Worm (Caenorhabditis elegans) whole organism, late embryonic: ENCODE results near the gene C14C11.2.

Experiments
- C08G9.2 ChIP-seq: sonication (generic microtip); optimal IDR thresholded peaks from 2 replicates; lab custom pipeline; 2016; ENCODE audit warnings: mild to moderate bottlenecking, missing genetic modification characterization, moderate library complexity, missing compliant biosample characterization
- C38D4.7 ChIP-seq: fragments of 200-800 bp; sonication (Bioruptor generic); optimal IDR thresholded peaks from 2 replicates; lab custom pipeline; 2018; ENCODE audit warnings: mild to moderate bottlenecking, missing genetic modification characterization, moderate library complexity, missing compliant biosample characterization
- F13H6.1 ChIP-seq: sonication (generic microtip); optimal IDR thresholded peaks from 2 replicates; lab custom pipeline; 2016; ENCODE audit warnings: missing genetic modification characterization, missing compliant biosample characterization
- K02D7.2 ChIP-seq: sonication (generic microtip); optimal IDR thresholded peaks from 2 replicates; lab custom pipeline; 2017; ENCODE audit warnings: mild to moderate bottlenecking, missing genetic modification characterization, missing compliant biosample characterization
- T23F11.4 ChIP-seq: fragments of 200-800 bp; sonication (Bioruptor generic); optimal IDR thresholded peaks from 2 replicates; lab custom pipeline; 2018; ENCODE audit warnings: mild to moderate bottlenecking, missing genetic modification characterization, missing compliant biosample characterization
- Y22D7AL.16 ChIP-seq: sonication (generic microtip); optimal IDR thresholded peaks from 2 replicates; lab custom pipeline; 2016; ENCODE audit warnings: missing genetic modification characterization, missing compliant biosample characterization
- ahr-1 ChIP-seq: sonication (generic microtip); optimal IDR thresholded peaks from 2 replicates; lab custom pipeline; 2016; ENCODE audit warnings: missing genetic modification characterization, missing compliant biosample characterization
- ama-1 ChIP-seq: fragments of 150-350 bp; optimal IDR thresholded peaks from 2 replicates; lab custom pipeline; 2014
- ceh-14 ChIP-seq: sonication (generic microtip); optimal IDR thresholded peaks from 2 replicates; lab custom pipeline; 2016; ENCODE audit warnings: missing genotype, missing genetic modification characterization, missing compliant biosample characterization
- ceh-18 ChIP-seq: sonication (generic microtip); optimal IDR thresholded peaks from 2 replicates; lab custom pipeline; 2016; ENCODE audit warnings: missing genetic modification characterization, missing compliant biosample characterization
- ceh-24 ChIP-seq: sonication (generic microtip); optimal IDR thresholded peaks from 2 replicates; lab custom pipeline; 2016; ENCODE audit warnings: mild to moderate bottlenecking, missing genetic modification characterization, missing compliant biosample characterization
- ceh-30 ChIP-seq: fragments of 150-350 bp; optimal IDR thresholded peaks from 2 replicates; lab custom pipeline; 2014; ENCODE audit warnings: missing biosample characterization, missing genetic modification characterization
- ceh-6 ChIP-seq: fragments of 200-800 bp; sonication (Bioruptor generic); optimal IDR thresholded peaks from 2 replicates; lab custom pipeline; 2018; ENCODE audit warnings: mild to moderate bottlenecking, missing genetic modification characterization, missing compliant biosample characterization
- dmd-4 ChIP-seq: sonication (generic microtip); optimal IDR thresholded peaks from 2 replicates; lab custom pipeline; 2016; ENCODE audit warnings: borderline replicate concordance, missing genetic modification characterization, missing compliant biosample characterization
- dve-1 ChIP-seq: sonication (generic microtip); optimal IDR thresholded peaks from 2 replicates; lab custom pipeline; 2017; ENCODE audit warnings: antibody characterized with exemption, mild to moderate bottlenecking, missing genetic modification characterization, missing compliant biosample characterization
- elt-2 ChIP-seq: sonication (generic microtip); optimal IDR thresholded peaks from 2 replicates; lab custom pipeline; 2016; ENCODE audit warnings: missing genetic modification reagents, missing genetic modification characterization, missing compliant biosample characterization
- elt-4 ChIP-seq: sonication (generic microtip); optimal IDR thresholded peaks from 2 replicates; lab custom pipeline; 2016; ENCODE audit warnings: missing genetic modification characterization, missing compliant biosample characterization
- eyg-1 ChIP-seq: sonication (generic microtip); optimal IDR thresholded peaks from 2 replicates; lab custom pipeline; 2016; ENCODE audit warnings: missing genotype, missing genetic modification characterization, missing compliant biosample characterization
- gmeb-2 ChIP-seq: sonication (generic microtip); optimal IDR thresholded peaks from 2 replicates; lab custom pipeline; 2016; ENCODE audit warnings: missing genetic modification characterization, inconsistent platforms, missing compliant biosample characterization
- hlh-15 ChIP-seq: sonication (generic microtip); optimal IDR thresholded peaks from 2 replicates; lab custom pipeline; 2016; ENCODE audit warnings: missing genetic modification characterization, missing compliant biosample characterization
- hlh-30 ChIP-seq: sonication (generic microtip); optimal IDR thresholded peaks from 2 replicates; lab custom pipeline; 2017; ENCODE audit warnings: antibody characterized with exemption, missing genetic modification characterization, missing compliant biosample characterization; ENCODE audit not compliant: insufficient read depth
- hlh-8 ChIP-seq: sonication (generic microtip); optimal IDR thresholded peaks from 2 replicates; lab custom pipeline; 2016; ENCODE audit warnings: missing genotype, missing genetic modification characterization, missing compliant biosample characterization
- lin-11 ChIP-seq: fragments of 200-800 bp; sonication (Bioruptor generic); optimal IDR thresholded peaks from 2 replicates; lab custom pipeline; 2018; ENCODE audit warnings: mild to moderate bottlenecking, missing genetic modification characterization, missing compliant biosample characterization
- nfya-1 ChIP-seq: sonication (generic microtip); optimal IDR thresholded peaks from 2 replicates; lab custom pipeline; 2017; ENCODE audit warnings: missing genetic modification characterization, mild to moderate bottlenecking, missing compliant biosample characterization, antibody characterized with exemption, moderate library complexity
- nhr-11 ChIP-seq: fragments of 150-350 bp; optimal IDR thresholded peaks from 2 replicates; lab custom pipeline; 2014; ENCODE audit warnings: missing biosample characterization, missing genetic modification characterization
- nhr-232 ChIP-seq: sonication (generic microtip); optimal IDR thresholded peaks from 2 replicates; lab custom pipeline; 2016; ENCODE audit warnings: missing genetic modification characterization, missing compliant biosample characterization
- npax-4 ChIP-seq: sonication (generic microtip); optimal IDR thresholded peaks from 2 replicates; lab custom pipeline; 2016; ENCODE audit warnings: missing genetic modification characterization, missing compliant biosample characterization
- odd-2 ChIP-seq: sonication (generic microtip); optimal IDR thresholded peaks from 2 replicates; lab custom pipeline; 2017; ENCODE audit warnings: antibody characterized with exemption, mild to moderate bottlenecking, missing genetic modification characterization, missing compliant biosample characterization
- pag-3 ChIP-seq: sonication (generic microtip); optimal IDR thresholded peaks from 2 replicates; lab custom pipeline; 2016; ENCODE audit warnings: missing compliant biosample characterization, missing genetic modification characterization, borderline replicate concordance
- pat-9 ChIP-seq: fragments of 200-800 bp; sonication (Bioruptor generic); optimal IDR thresholded peaks from 2 replicates; lab custom pipeline; 2018; ENCODE audit warnings: mild to moderate bottlenecking, missing genetic modification characterization, moderate library complexity, missing compliant biosample characterization
- pax-1 ChIP-seq: fragments of 150-350 bp; optimal IDR thresholded peaks from 2 replicates; lab custom pipeline; 2014; ENCODE audit warnings: missing biosample characterization, missing genetic modification characterization
- pha-2 ChIP-seq: sonication (generic microtip); optimal IDR thresholded peaks from 2 replicates; lab custom pipeline; 2017; ENCODE audit warnings: mild to moderate bottlenecking, missing genetic modification characterization, missing compliant biosample characterization
- pros-1 ChIP-seq: fragments of 150-350 bp; optimal IDR thresholded peaks from 2 replicates; lab custom pipeline; 2014; ENCODE audit warnings: missing biosample characterization, missing genetic modification reagents, missing genetic modification characterization
- rnt-1 ChIP-seq: sonication (generic microtip); optimal IDR thresholded peaks from 2 replicates; lab custom pipeline; 2016; ENCODE audit warnings: missing genetic modification characterization, missing compliant biosample characterization
- sox-2 ChIP-seq: fragments of 200-800 bp; sonication (Bioruptor generic); IDR thresholded peaks from 2 replicates; pipeline ENCODE4 v1.3.6; 2022; ENCODE audit warnings: missing genetic modification reagents, missing genetic modification characterization, missing compliant biosample characterization
- syd-9 ChIP-seq: sonication (generic microtip); optimal IDR thresholded peaks from 2 replicates; lab custom pipeline; 2016; ENCODE audit warnings: mild to moderate bottlenecking, missing genetic modification characterization, moderate library complexity, missing compliant biosample characterization
- tbx-2 ChIP-seq: sonication (generic microtip); optimal IDR thresholded peaks from 2 replicates; lab custom pipeline; 2016; ENCODE audit warnings: missing genetic modification characterization, missing compliant biosample characterization
- ttx-3 ChIP-seq: sonication (generic microtip); optimal IDR thresholded peaks from 2 replicates; lab custom pipeline; 2016; ENCODE audit warnings: missing genetic modification reagents, missing genetic modification characterization, missing compliant biosample characterization
- unc-55 ChIP-seq: sonication (generic microtip); optimal IDR thresholded peaks from 2 replicates; lab custom pipeline; 2017; ENCODE audit warnings: missing biosample characterization, missing genetic modification reagents, missing genetic modification characterization
- ztf-16 ChIP-seq: sonication (generic microtip); optimal IDR thresholded peaks from 2 replicates; lab custom pipeline; 2017; ENCODE audit warnings: missing genetic modification characterization, missing compliant biosample characterization

C14C11.2 gene

ce11 chrV:5617301-5617700 is 43.7 kb upstream of the C14C11.2 start, which contains the start of gene M03E7.2:
M03E7.2 (plus strand) TSS chrV:5617601.
- TF ChIP-seq ama-1 (lab: Kevin White, UChicago): no peak
- no peak for TF ChIP-seq eyg-1 (tag; lab: Kevin White, UChicago)
- no peak for TF ChIP-seq elt-4 (tag; lab: Kevin White, UChicago)
- TF ChIP-seq Y22D7AL.16 (tag; lab: Kevin White, UChicago): no peak
- no peak for TF ChIP-seq C08G9.2 (tag; lab: Kevin White, UChicago)
- no peak for TF ChIP-seq dmd-4 (tag; lab: Kevin White, UChicago)
- no peak for TF ChIP-seq ceh-30
- TF ChIP-seq rnt-1: no peak
- no peak for TF ChIP-seq ttx-3 (tag; lab: Kevin White, UChicago)
- TF ChIP-seq ceh-18: no peak
- no peak for TF ChIP-seq hlh-15
- no peak for TF ChIP-seq hlh-8 (tag; lab: Kevin White, UChicago)
- no peak for TF ChIP-seq K02D7.2 (tag; lab: Kevin White, UChicago)
- TF ChIP-seq pat-9 (tag; lab: Kevin White, UChicago): no peak
- no peak for TF ChIP-seq nhr-232 (tag; lab: Kevin White, UChicago)
- no peak for TF ChIP-seq odd-2 (tag; lab: Kevin White, UChicago)
- TF ChIP-seq F13H6.1 (tag; lab: Kevin White, UChicago): no peak
- TF ChIP-seq sox-2 (GFP tag; lab: Robert Waterston, UW): no peak
- TF ChIP-seq lin-11 (tag; lab: Kevin White, UChicago): no peak

- no peak for TF ChIP-seq rnt-1
- TF ChIP-seq npax-4 (tag; lab: Kevin White, UChicago): no peak
- TF ChIP-seq dmd-4 (tag; lab: Kevin White, UChicago): no peak
- TF ChIP-seq hlh-30: no peak
- no peak for TF ChIP-seq gmeb-2 (tag; lab: Kevin White, UChicago)
- no peak for TF ChIP-seq ceh-24 (tag; lab: Kevin White, UChicago)
- no peak for TF ChIP-seq ceh-14 (tag; lab: Kevin White, UChicago)
- TF ChIP-seq pax-1: no peak
- TF ChIP-seq nfya-1: no peak
- no peak for TF ChIP-seq C08G9.2 (tag; lab: Kevin White, UChicago)
- no peak for TF ChIP-seq eyg-1 (tag; lab: Kevin White, UChicago)
- TF ChIP-seq hlh-15: no peak
- TF ChIP-seq nhr-11 (tag; lab: Kevin White, UChicago): no peak
- no peak for TF ChIP-seq ztf-16
- TF ChIP-seq tbx-2 (tag; lab: Kevin White, UChicago): no peak
- no peak for TF ChIP-seq ahr-1 (tag; lab: Kevin White, UChicago)
- TF ChIP-seq pat-9 (tag; lab: Kevin White, UChicago): no peak
- TF ChIP-seq, all 69 proteins: peak for 0
Measured at ce11 chrV:5619372-5619771, 41.6 kb upstream of the C14C11.2 start.

- no peak for TF ChIP-seq pha-2 (tag; lab: Kevin White, UChicago)
- no peak for TF ChIP-seq gmeb-2 (tag; lab: Kevin White, UChicago)
- no peak for TF ChIP-seq C38D4.7 (GFP tag; lab: Kevin White, UChicago)
- no peak for TF ChIP-seq dve-1 (tag; lab: Kevin White, UChicago)
- TF ChIP-seq lin-11 (tag; lab: Kevin White, UChicago): no peak
- no peak for TF ChIP-seq elt-2 (tag; lab: Kevin White, UChicago)
- TF ChIP-seq pag-3 (tag; lab: Kevin White, UChicago): no peak
- no peak for TF ChIP-seq syd-9
- no peak for TF ChIP-seq T23F11.4 (GFP tag; lab: Kevin White, UChicago)
- no peak for TF ChIP-seq elt-4 (tag; lab: Kevin White, UChicago)
- TF ChIP-seq C08G9.2 (tag; lab: Kevin White, UChicago): no peak
- no peak for TF ChIP-seq ceh-24 (tag; lab: Kevin White, UChicago)
- no peak for TF ChIP-seq pros-1 (tag; lab: Kevin White, UChicago)
- TF ChIP-seq unc-55 (GFP tag; lab: Kevin White, UChicago): no peak
- TF ChIP-seq ahr-1 (tag; lab: Kevin White, UChicago): no peak
- TF ChIP-seq K02D7.2 (tag; lab: Kevin White, UChicago): no peak
- no peak for TF ChIP-seq ceh-6 (GFP tag; lab: Kevin White, UChicago)
- TF ChIP-seq, all 69 proteins: peak for 0
Measured at ce11 chrV:5620040-5620439, 40.9 kb upstream of the C14C11.2 start, which contains the start of gene memb-2. memb-2 (minus strand) TSS chrV:5620140.
